Worm (Caenorhabditis elegans) whole organism, L4 larva: ENCODE data around the gene glrx-5.

Source experiments
- D1046.2 ChIP-seq: fragments of 200-800 bp; sonication (Bioruptor generic); IDR thresholded peaks from 2 replicates; pipeline ENCODE4 v1.3.6; 2022; ENCODE audit warnings: missing genetic modification characterization, missing compliant biosample characterization
- F10B5.3 ChIP-seq: sonication (generic microtip); optimal IDR thresholded peaks from 2 replicates; lab custom pipeline; 2016; ENCODE audit warnings: mild to moderate bottlenecking, missing genetic modification characterization, missing compliant biosample characterization
- Y5F2A.4 ChIP-seq: fragments of 200-800 bp; sonication (Bioruptor generic); optimal IDR thresholded peaks from 2 replicates; lab custom pipeline; 2018; ENCODE audit warnings: mild to moderate bottlenecking, missing genetic modification characterization, missing compliant biosample characterization
- Y75B8A.6 ChIP-seq: fragments of 200-800 bp; sonication (Bioruptor generic); IDR thresholded peaks from 2 replicates; pipeline ENCODE4 v1.3.6; 2022; ENCODE audit warnings: missing genetic modification reagents, missing genetic modification characterization, missing compliant biosample characterization
- aha-1 ChIP-seq: fragments of 150-350 bp; peaks from one replicate; lab custom pipeline; 2014; ENCODE audit warnings: missing biosample characterization, missing genetic modification characterization
- aly-2 ChIP-seq: sonication (generic microtip); optimal IDR thresholded peaks from 2 replicates; lab custom pipeline; 2018; ENCODE audit warnings: missing biosample characterization, missing genetic modification characterization
- ama-1 ChIP-seq: fragments of 150-350 bp; optimal IDR thresholded peaks from 2 replicates; lab custom pipeline; 2014; ENCODE audit warnings: inconsistent platforms, mixed read lengths
- ceh-20 ChIP-seq: fragments of 200-800 bp; sonication (Bioruptor generic); IDR thresholded peaks from 2 replicates; pipeline ENCODE4 v1.3.6; 2022; ENCODE audit warnings: missing genetic modification reagents, missing genetic modification characterization, missing compliant biosample characterization
- ceh-44 ChIP-seq: fragments of 200-800 bp; sonication (Bioruptor generic); IDR thresholded peaks from 2 replicates; pipeline ENCODE4 v1.3.6; 2022; ENCODE audit warnings: missing genetic modification reagents, missing genetic modification characterization, missing compliant biosample characterization
- ceh-62 ChIP-seq: sonication (generic microtip); optimal IDR thresholded peaks from 2 replicates; lab custom pipeline; 2017; ENCODE audit warnings: missing biosample characterization, missing genetic modification characterization
- ctbp-1 ChIP-seq: fragments of 200-800 bp; sonication (Bioruptor generic); IDR thresholded peaks from 2 replicates; pipeline ENCODE4 v1.3.6; 2022; ENCODE audit warnings: missing genetic modification reagents, missing genetic modification characterization, missing compliant biosample characterization
- daf-12 ChIP-seq: fragments of 150-350 bp; optimal IDR thresholded peaks from 2 replicates; lab custom pipeline; 2014; ENCODE audit warnings: missing biosample characterization, missing genetic modification reagents, missing genetic modification characterization
- daf-16 ChIP-seq, 3 experiments: sonication (generic microtip); optimal IDR thresholded peaks; 2 replicates each; lab custom pipeline; 2016 to 2017; ENCODE audit warnings: missing genetic modification characterization in 3 of 3, missing genetic modification reagents in 3 of 3, mild to moderate bottlenecking in 2 of 3, missing compliant biosample characterization in 2 of 3, missing biosample characterization in 1 of 3, moderate library complexity in 1 of 3
- daf-19 ChIP-seq: fragments of 200-800 bp; sonication (Bioruptor generic); conservative IDR thresholded peaks from 2 replicates; pipeline ENCODE4 v1.3.6; 2022; ENCODE audit warnings: missing genetic modification characterization, missing compliant biosample characterization
- dmd-9 ChIP-seq: fragments of 200-800 bp; sonication (Bioruptor generic); IDR thresholded peaks from 2 replicates; pipeline ENCODE4 v1.3.6; 2022; ENCODE audit warnings: missing genetic modification reagents, missing genetic modification characterization, missing compliant biosample characterization
- dpl-1 ChIP-seq: fragments of 150-350 bp; optimal IDR thresholded peaks from 2 replicates; lab custom pipeline; 2014; ENCODE audit warnings: missing biosample characterization, missing genetic modification reagents, missing genetic modification characterization
- dve-1 ChIP-seq: sonication (generic microtip); optimal IDR thresholded peaks from 2 replicates; lab custom pipeline; 2017; ENCODE audit warnings: antibody characterized with exemption, mild to moderate bottlenecking, missing genetic modification characterization, missing compliant biosample characterization; ENCODE audit not compliant: insufficient read depth
- egl-43 ChIP-seq: fragments of 200-800 bp; sonication (Bioruptor generic); IDR thresholded peaks from 2 replicates; pipeline ENCODE4 v1.3.6; 2022; ENCODE audit warnings: missing genetic modification reagents, missing genetic modification characterization, missing compliant biosample characterization
- fkh-10 ChIP-seq: fragments of 150-350 bp; optimal IDR thresholded peaks from 2 replicates; lab custom pipeline; 2014; ENCODE audit warnings: missing biosample characterization, missing genetic modification reagents, missing genetic modification characterization
- gei-8 ChIP-seq: fragments of 200-800 bp; sonication (Bioruptor generic); optimal IDR thresholded peaks from 2 replicates; lab custom pipeline; 2018; ENCODE audit warnings: mild to moderate bottlenecking, missing genetic modification characterization, missing compliant biosample characterization
- hlh-11 ChIP-seq: fragments of 200-800 bp; sonication (Bioruptor generic); optimal IDR thresholded peaks from 2 replicates; lab custom pipeline; 2018; ENCODE audit warnings: mild to moderate bottlenecking, missing genetic modification characterization, missing compliant biosample characterization
- lim-7 ChIP-seq: fragments of 200-800 bp; sonication (Bioruptor generic); IDR thresholded peaks from 2 replicates; pipeline ENCODE4 v1.3.6; 2022; ENCODE audit warnings: missing genetic modification characterization, missing compliant biosample characterization
- lin-1 ChIP-seq: fragments of 200-800 bp; sonication (Bioruptor generic); IDR thresholded peaks from 2 replicates; pipeline ENCODE4 v1.3.6; 2022; ENCODE audit warnings: missing genetic modification reagents, missing genetic modification characterization, missing compliant biosample characterization
- lin-13 ChIP-seq: fragments of 150-350 bp; optimal IDR thresholded peaks from 2 replicates; lab custom pipeline; 2014; ENCODE audit warnings: missing biosample characterization, missing genetic modification reagents, missing genetic modification characterization
- lin-15B ChIP-seq: fragments of 150-350 bp; sonication (generic microtip); optimal IDR thresholded peaks from 3 replicates; lab custom pipeline; 2014; ENCODE audit warnings: missing biosample characterization, missing genetic modification characterization
- lin-29 ChIP-seq: fragments of 200-800 bp; sonication (Bioruptor generic); IDR thresholded peaks from 2 replicates; pipeline ENCODE4 v1.3.6; 2022; ENCODE audit warnings: missing genetic modification reagents, missing genetic modification characterization, missing compliant biosample characterization
- lin-38 ChIP-seq: fragments of 200-800 bp; sonication (Bioruptor generic); IDR thresholded peaks from 2 replicates; pipeline ENCODE4 v1.3.6; 2022; ENCODE audit warnings: missing genetic modification reagents, missing genetic modification characterization, missing compliant biosample characterization
- lsy-2 ChIP-seq, 2 experiments: fragments of 150-350 bp in 1 of 2; sonication (generic microtip) in 1 of 2; optimal IDR thresholded peaks; 2 replicates each; lab custom pipeline; 2014 to 2017; ENCODE audit warnings: missing biosample characterization in 2 of 2, missing genetic modification characterization in 2 of 2
- mdl-1 ChIP-seq, 2 experiments: fragments of 150-350 bp in 1 of 2; sonication (generic microtip) in 1 of 2; optimal IDR thresholded peaks; 2 replicates each; lab custom pipeline; 2014 to 2017; ENCODE audit warnings: missing biosample characterization in 2 of 2, missing genetic modification characterization in 2 of 2
- mep-1 ChIP-seq: fragments of 150-350 bp; sonication (generic microtip); optimal IDR thresholded peaks from 3 replicates; lab custom pipeline; 2014; ENCODE audit warnings: missing biosample characterization, missing genetic modification characterization
- mes-2 ChIP-seq: sonication (generic microtip); optimal IDR thresholded peaks from 2 replicates; lab custom pipeline; 2016; ENCODE audit warnings: missing genotype, mild to moderate bottlenecking, missing genetic modification characterization, missing compliant biosample characterization; ENCODE audit not compliant: poor library complexity, severe bottlenecking
- mxl-2 ChIP-seq: fragments of 200-800 bp; sonication (Bioruptor generic); conservative IDR thresholded peaks from 2 replicates; pipeline ENCODE4 v1.3.6; 2022; ENCODE audit warnings: missing genetic modification reagents, missing genetic modification characterization, missing compliant biosample characterization
- mxl-3 ChIP-seq: fragments of 200-800 bp; sonication (Bioruptor generic); optimal IDR thresholded peaks from 2 replicates; lab custom pipeline; 2018; ENCODE audit warnings: mild to moderate bottlenecking, missing genetic modification characterization, missing compliant biosample characterization
- nhr-102 ChIP-seq: sonication (generic microtip); optimal IDR thresholded peaks from 2 replicates; lab custom pipeline; 2016; ENCODE audit warnings: mild to moderate bottlenecking, missing genetic modification characterization, moderate library complexity, missing compliant biosample characterization
- nhr-111 ChIP-seq: fragments of 200-800 bp; sonication (Bioruptor generic); optimal IDR thresholded peaks from 2 replicates; lab custom pipeline; 2018; ENCODE audit warnings: mild to moderate bottlenecking, missing genetic modification characterization, missing compliant biosample characterization
- nhr-28 ChIP-seq: fragments of 150-350 bp; optimal IDR thresholded peaks from 2 replicates; lab custom pipeline; 2014; ENCODE audit warnings: missing biosample characterization, missing genetic modification characterization
- nhr-48 ChIP-seq: sonication (generic microtip); optimal IDR thresholded peaks from 2 replicates; lab custom pipeline; 2016; ENCODE audit warnings: mild to moderate bottlenecking, missing genetic modification characterization, missing compliant biosample characterization
- nhr-6 ChIP-seq: fragments of 150-350 bp; optimal IDR thresholded peaks from 2 replicates; lab custom pipeline; 2014; ENCODE audit warnings: missing biosample characterization, missing genetic modification characterization
- nhr-76 ChIP-seq: fragments of 150-350 bp; optimal IDR thresholded peaks from 2 replicates; lab custom pipeline; 2014; ENCODE audit warnings: missing biosample characterization, missing genetic modification characterization
- nhr-77 ChIP-seq: fragments of 150-350 bp; optimal IDR thresholded peaks from 2 replicates; lab custom pipeline; 2014; ENCODE audit warnings: missing biosample characterization, missing genetic modification characterization
- pha-4 ChIP-seq, 2 experiments: fragments of 150-350 bp in 1 of 2; fragments of 200-800 bp in 1 of 2; sonication (Bioruptor generic) in 1 of 2; IDR thresholded peaks in 1 of 2; optimal IDR thresholded peaks in 1 of 2; 2 replicates each; pipeline versions ENCODE4 v1.3.6 to Lab custom; 2014 to 2022; ENCODE audit warnings: missing genetic modification characterization in 2 of 2, missing genetic modification reagents in 2 of 2, missing biosample characterization in 1 of 2, missing compliant biosample characterization in 1 of 2
- php-3 ChIP-seq: fragments of 200-800 bp; sonication (Bioruptor generic); IDR thresholded peaks from 2 replicates; pipeline ENCODE4 v1.3.6; 2022; ENCODE audit warnings: missing genetic modification reagents, missing genetic modification characterization, missing compliant biosample characterization
- rbr-2 ChIP-seq: sonication (generic microtip); optimal IDR thresholded peaks from 2 replicates; lab custom pipeline; 2016; ENCODE audit warnings: missing genotype, missing genetic modification characterization, missing compliant biosample characterization
- snpc-1.2 ChIP-seq: fragments of 200-800 bp; sonication (Bioruptor generic); IDR thresholded peaks from 2 replicates; pipeline ENCODE4 v1.3.6; 2022; ENCODE audit warnings: missing genetic modification reagents, missing genetic modification characterization, missing compliant biosample characterization
- snpc-4 ChIP-seq: fragments of 150-350 bp; optimal IDR thresholded peaks from 2 replicates; lab custom pipeline; 2014; ENCODE audit warnings: missing biosample characterization, missing genetic modification characterization
- tra-1 ChIP-seq: fragments of 200-800 bp; sonication (Bioruptor generic); IDR thresholded peaks from 2 replicates; pipeline ENCODE4 v1.3.6; 2022; ENCODE audit warnings: missing genetic modification reagents, missing genetic modification characterization, missing compliant biosample characterization
- unc-130 ChIP-seq: sonication (generic microtip); optimal IDR thresholded peaks from 2 replicates; lab custom pipeline; 2016; ENCODE audit warnings: missing genetic modification reagents, missing genetic modification characterization, missing compliant biosample characterization
- zip-2 ChIP-seq: fragments of 150-350 bp; optimal IDR thresholded peaks from 2 replicates; lab custom pipeline; 2014; ENCODE audit warnings: missing biosample characterization, missing genetic modification characterization
- ztf-7 ChIP-seq: fragments of 150-350 bp; optimal IDR thresholded peaks from 2 replicates; lab custom pipeline; 2014; ENCODE audit warnings: missing biosample characterization, missing genetic modification characterization

The glrx-5 gene

DNA sequence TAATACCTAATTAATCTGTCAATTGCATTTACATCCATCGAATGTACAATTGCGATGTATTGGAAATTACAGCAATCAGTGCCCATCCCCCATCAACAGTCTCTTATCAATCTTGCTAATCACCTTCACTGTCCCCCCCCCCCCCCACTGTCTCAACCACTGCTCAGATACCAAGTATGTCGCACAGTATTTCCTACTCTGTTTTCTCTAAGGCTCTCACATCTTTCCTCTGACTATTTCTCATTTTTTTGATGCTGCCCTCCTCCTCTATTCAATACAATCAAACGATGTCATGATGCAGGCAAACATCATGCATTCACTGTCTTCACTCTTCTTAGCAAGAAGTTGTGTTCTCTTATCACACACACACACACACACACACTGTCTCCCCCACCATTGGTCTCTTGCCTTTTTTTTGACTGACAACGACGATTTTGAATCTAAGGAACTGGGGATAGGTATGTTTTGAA lies 46.1 kb downstream of the glrx-5 start, which contains the start of the genes zip-12 and Y75B8A.63 (continued):
- TF ChIP-seq Y75B8A.6 (no peak), daf-19 (GFP tag; lab: Robert Waterston, UW) (no peak), snpc-1.2 (GFP tag; lab: Robert Waterston, UW) (no peak), Y5F2A.4 (GFP tag; lab: Kevin White, UChicago) (no peak), lim-7 (GFP tag; lab: Robert Waterston, UW) (no peak), daf-12 (tag; lab: Kevin White, UChicago) (no peak), aly-2 (tag; lab: Kevin White, UChicago) (no peak), fkh-10 (GFP tag; lab: Kevin White, UChicago) (no peak), nhr-102 (tag; lab: Kevin White, UChicago) (no peak), mdl-1 (tag; optimal IDR thresholded peaks at IDR 0.05; lab: Kevin White, UChicago) (no peak), ctbp-1 (GFP tag; lab: Robert Waterston, UW) (no peak), dmd-9 (no peak), dpl-1 (no peak), zip-2 (tag; lab: Kevin White, UChicago) (no peak), mxl-3 (GFP tag; lab: Kevin White, UChicago) (peak; percentile 28), F10B5.3 (tag; lab: Kevin White, UChicago) (no peak), unc-130 (GFP tag; lab: Kevin White, UChicago) (no peak)

DNA sequence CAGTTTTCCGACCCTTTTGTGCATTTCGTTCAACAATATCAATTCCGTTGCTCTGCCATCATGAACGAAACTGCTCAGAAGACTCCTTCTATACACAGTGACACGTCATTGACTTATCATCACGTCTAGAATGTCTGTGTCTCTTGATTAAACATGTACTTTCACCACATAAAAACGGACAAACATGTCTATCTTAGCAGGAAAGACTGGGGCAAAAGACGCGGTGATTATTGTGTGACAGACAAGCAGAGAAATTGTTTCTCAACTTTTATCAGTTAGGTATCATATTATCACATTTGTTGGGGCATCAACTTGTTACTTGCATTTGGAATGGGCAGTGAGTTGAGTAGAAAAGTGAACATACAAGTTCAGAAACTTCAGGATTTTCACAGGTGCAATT lies 48.4 kb downstream of the glrx-5 start:
- TF ChIP-seq lin-13 (GFP tag; lab: Kevin White, UChicago), result no peak
- TF ChIP-seq nhr-28 (tag; lab: Kevin White, UChicago), result peak; percentile 78
- TF ChIP-seq daf-16 (GFP tag; optimal IDR thresholded peaks at IDR 0.05; lab: Kevin White, UChicago), result peak in 1 of 2 experiments; percentile 30
- TF ChIP-seq daf-16 (tag; optimal IDR thresholded peaks at IDR 0.05; lab: Kevin White, UChicago), result peak; percentile 98
- TF ChIP-seq daf-12 (tag; lab: Kevin White, UChicago), result no peak
- TF ChIP-seq ztf-7 (tag; lab: Kevin White, UChicago), result peak; percentile 47
- TF ChIP-seq lin-38, result no peak
- TF ChIP-seq mxl-2, result no peak
- TF ChIP-seq tra-1 (GFP tag; lab: Robert Waterston, UW), result 0 out of 2 replicates have a peak, but pooled peaks have one; percentile 31
- TF ChIP-seq ama-1 (lab: Kevin White, UChicago), result no peak
- no peak for TF ChIP-seq lin-29 (GFP tag; lab: Robert Waterston, UW)
- TF ChIP-seq pha-4 (GFP tag; IDR thresholded peaks at IDR 0.05; lab: Robert Waterston, UW), result 0 out of 2 replicates have a peak, but pooled peaks have one; percentile 23
- no peak for TF ChIP-seq pha-4 (tag; optimal IDR thresholded peaks at IDR 0.05; lab: Kevin White, UChicago)
- TF ChIP-seq aha-1 (tag; lab: Kevin White, UChicago), result peak; percentile 87
- TF ChIP-seq mep-1 (tag; lab: Kevin White, UChicago), result peak; percentile 63
- TF ChIP-seq D1046.2 (GFP tag; lab: Robert Waterston, UW), result no peak
- peak; percentile 83 for TF ChIP-seq php-3 (GFP tag; lab: Robert Waterston, UW)
- peak; percentile 81 for TF ChIP-seq lin-1
- TF ChIP-seq ceh-62 (tag; lab: Kevin White, UChicago), result no peak
- peak; percentile 45 for TF ChIP-seq mes-2
- TF ChIP-seq lin-15B (tag; lab: Kevin White, UChicago), result no peak
- peak; percentile 58 for TF ChIP-seq nhr-6
- TF ChIP-seq ceh-44 (GFP tag; lab: Robert Waterston, UW), result no peak
- no peak for TF ChIP-seq rbr-2 (tag; lab: Kevin White, UChicago)
- no peak for TF ChIP-seq zip-2 (tag; lab: Kevin White, UChicago)
- no peak for TF ChIP-seq ceh-20
- peak; percentile 32 for TF ChIP-seq dpl-1
- TF ChIP-seq snpc-4 (tag; lab: Kevin White, UChicago), result no peak
- no peak for TF ChIP-seq nhr-76 (tag; lab: Kevin White, UChicago)
- no peak for TF ChIP-seq egl-43 (GFP tag; lab: Robert Waterston, UW)
- peak; percentile 96 for TF ChIP-seq dve-1 (tag; lab: Kevin White, UChicago)
- TF ChIP-seq gei-8, result peak; percentile 25
- TF ChIP-seq nhr-102 (tag; lab: Kevin White, UChicago), result peak; percentile 45
- peak; percentile 89 for TF ChIP-seq hlh-11
- TF ChIP-seq lsy-2 (tag; optimal IDR thresholded peaks at IDR 0.05; lab: Kevin White, UChicago), result no peak
- TF ChIP-seq nhr-48 (tag; lab: Kevin White, UChicago), result peak; percentile 42
- peak; percentile 26 for TF ChIP-seq nhr-77 (tag; lab: Kevin White, UChicago)
- TF ChIP-seq nhr-111 (GFP tag; lab: Kevin White, UChicago), result no peak
